Worm (Caenorhabditis elegans) whole organism, midembryonic: Measurements from ENCODE around the gene sri-65.

Experiments
- flt-1 ChIP-seq: fragments of 200-800 bp; sonication (Bioruptor generic); IDR thresholded peaks from 2 replicates; pipeline ENCODE4 v1.3.6; 2022; ENCODE audit warnings: missing genetic modification characterization, missing compliant biosample characterization
- klf-2 ChIP-seq: fragments of 200-800 bp; sonication (Bioruptor generic); conservative IDR thresholded peaks from 2 replicates; pipeline ENCODE4 v1.3.6; 2022; ENCODE audit warnings: missing genetic modification reagents, missing genetic modification characterization, missing compliant biosample characterization
- ref-1 ChIP-seq: fragments of 200-800 bp; sonication (Bioruptor generic); conservative IDR thresholded peaks from 2 replicates; pipeline ENCODE4 v1.3.6; 2022; ENCODE audit warnings: missing genetic modification reagents, missing genetic modification characterization, missing compliant biosample characterization
- ztf-29 ChIP-seq: fragments of 200-800 bp; sonication (Bioruptor generic); IDR thresholded peaks from 2 replicates; pipeline ENCODE4 v1.3.6; 2022; ENCODE audit warnings: missing genetic modification reagents, missing genetic modification characterization, missing compliant biosample characterization

ce11 chrV:16429940-16430339 is 41.8 kb upstream of the sri-65 start, which contains the start of gene str-73:
- TF ChIP-seq klf-2 (GFP tag; lab: Robert Waterston, UW) (no peak), ref-1 (GFP tag; lab: Robert Waterston, UW) (no peak), ztf-29 (GFP tag; lab: Robert Waterston, UW) (no peak), flt-1 (GFP tag; lab: Robert Waterston, UW) (no peak)
